Worm (Caenorhabditis elegans): ENCODE measurements around the gene F07F6.4.

Gene F07F6.4

ce11 chrII:5379614-5380077 is 49.7 kb downstream of the F07F6.4 start, which contains the start of gene pkc-3 (continued):
- TF ChIP-seq ceh-58 (GFP tag; IDR thresholded peaks at IDR 0.05) (no peak), let-526 (GFP tag; IDR thresholded peaks at IDR 0.05) (no peak), F55B11.4 (tag; optimal IDR thresholded peaks at IDR 0.05; ENCODE audit: borderline replicate concordance, insufficient read depth) (no peak), die-1 (tag; optimal IDR thresholded peaks at IDR 0.05) (peak; percentile 55), hlh-26 (GFP tag; conservative IDR thresholded peaks at IDR 0.05) (no peak), ztf-22 (GFP tag; optimal IDR thresholded peaks at IDR 0.05) (peak; percentile 34), F10E7.11 (tag; optimal IDR thresholded peaks at IDR 0.05) (no peak), madf-8 (GFP tag; conservative IDR thresholded peaks at IDR 0.05) (no peak), hmg-20 (GFP tag; IDR thresholded peaks at IDR 0.05) (0 out of 2 replicates have a peak, but pooled peaks have one; percentile 22), fkh-3 (tag; optimal IDR thresholded peaks at IDR 0.05) (no peak), egl-44 (GFP tag; IDR thresholded peaks at IDR 0.05) (peak; percentile 30; the same call in 1 of the 2 replicates), let-607 (tag; optimal IDR thresholded peaks at IDR 0.05) (peak; percentile 50 to 78), B0019.2 (GFP tag; conservative IDR thresholded peaks at IDR 0.05) (no peak), ztf-3 (GFP tag; optimal IDR thresholded peaks at IDR 0.05) (no peak), dpff-1 (tag; optimal IDR thresholded peaks at IDR 0.05) (peak; percentile 44), Y95B8A.8 (GFP tag; IDR thresholded peaks at IDR 0.05) (peak; percentile 88), dpl-1 (GFP tag; optimal IDR thresholded peaks at IDR 0.05) (no peak), ccch-3 (GFP tag; optimal IDR thresholded peaks at IDR 0.05) (no peak), madf-10 (tag; optimal IDR thresholded peaks at IDR 0.05) (peak; percentile 38), snpc-4 (GFP tag; optimal IDR thresholded peaks at IDR 0.05) (no peak), snpc-4 (tag; optimal IDR thresholded peaks at IDR 0.05) (peak; percentile 13 to 64 (median 54)), efl-1 (GFP tag; optimal IDR thresholded peaks at IDR 0.05) (peak; percentile 63), lin-54 (GFP tag; optimal IDR thresholded peaks at IDR 0.05) (peak; percentile 63), nhr-120 (GFP tag; IDR thresholded peaks at IDR 0.05) (no peak), dox-1 (GFP tag; IDR thresholded peaks at IDR 0.05) (peak; percentile 91), K11D2.4 (GFP tag; IDR thresholded peaks at IDR 0.05) (no peak), Y79H2A.3 (GFP tag; conservative IDR thresholded peaks at IDR 0.05) (0 out of 2 replicates have a peak, but pooled peaks have one; percentile 33), Y56A3A.18 (GFP tag; IDR thresholded peaks at IDR 0.05) (peak; percentile 84; the same call in 1 of the 2 replicates), unc-130 (GFP tag; optimal IDR thresholded peaks at IDR 0.05) (peak; percentile 34), K12H6.12 (tag; optimal IDR thresholded peaks at IDR 0.05) (peak; percentile 40), repo-1 (tag; optimal IDR thresholded peaks at IDR 0.05) (peak; percentile 79), hsf-1 (GFP tag; IDR thresholded peaks at IDR 0.05) (peak; percentile 75), nhr-27 (tag; optimal IDR thresholded peaks at IDR 0.05) (no peak), Y67H2A.10 (GFP tag; conservative IDR thresholded peaks at IDR 0.05) (no peak), akir-1 (GFP tag; optimal IDR thresholded peaks at IDR 0.05) (no peak), rpc-1 (optimal IDR thresholded peaks at IDR 0.05) (no peak), rpc-1 (tag; optimal IDR thresholded peaks at IDR 0.05) (no peak), mxl-1 (tag; optimal IDR thresholded peaks at IDR 0.05) (no peak), nhr-179 (tag; optimal IDR thresholded peaks at IDR 0.05) (no peak), pbrm-1 (GFP tag; IDR thresholded peaks at IDR 0.05) (peak; percentile 58), Y53F4B.3 (GFP tag; IDR thresholded peaks at IDR 0.05) (no peak), hrde-1 (tag; optimal IDR thresholded peaks at IDR 0.05; ENCODE audit: borderline replicate concordance) (peak; percentile 3), tlf-1 (GFP tag; optimal IDR thresholded peaks at IDR 0.05) (peak; percentile 72), lin-40 (tag; optimal IDR thresholded peaks at IDR 0.05) (peak; percentile 62), mel-28 (tag; optimal IDR thresholded peaks at IDR 0.05; ENCODE audit: borderline replicate concordance) (no peak), hmg-1.2 (GFP tag; IDR thresholded peaks at IDR 0.05) (peak; percentile 59), ZK185.1 (tag; optimal IDR thresholded peaks at IDR 0.05; ENCODE audit: poor library complexity, severe bottlenecking) (peak; percentile 47), lsl-1 (GFP tag; optimal IDR thresholded peaks at IDR 0.05) (peak; percentile 44), cebp-2 (GFP tag; IDR thresholded peaks at IDR 0.05) (0 out of 2 replicates have a peak, but pooled peaks have one; percentile 31)
